Worm (Caenorhabditis elegans): ENCODE results near the gene F15B9.10.

The F15B9.10 gene

DNA sequence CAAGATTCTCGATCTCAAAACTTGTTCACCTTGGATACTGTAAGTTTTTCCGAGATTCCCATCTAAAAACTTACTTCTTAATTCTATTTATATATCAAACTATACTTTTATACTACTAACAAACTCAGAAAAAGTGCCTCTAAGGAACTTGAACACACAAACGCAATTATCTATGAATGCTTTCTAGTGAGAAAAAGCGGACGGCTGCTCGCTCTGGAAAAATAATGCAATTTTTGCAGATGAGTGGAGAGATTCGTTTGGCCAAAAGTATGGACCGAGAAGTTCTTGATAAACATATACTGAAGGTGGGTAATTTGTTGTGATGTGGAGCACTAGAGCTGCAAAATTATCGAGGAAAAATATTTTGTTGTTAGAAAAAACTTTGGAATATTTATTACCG lies 11.3 kb upstream of the F15B9.10 start:
- TF ChIP-seq cog-1 (tag; optimal IDR thresholded peaks at IDR 0.05) (no peak), ztf-29 (GFP tag; IDR thresholded peaks at IDR 0.05) (no peak), tab-1 (GFP tag; IDR thresholded peaks at IDR 0.05) (no peak)

DNA sequence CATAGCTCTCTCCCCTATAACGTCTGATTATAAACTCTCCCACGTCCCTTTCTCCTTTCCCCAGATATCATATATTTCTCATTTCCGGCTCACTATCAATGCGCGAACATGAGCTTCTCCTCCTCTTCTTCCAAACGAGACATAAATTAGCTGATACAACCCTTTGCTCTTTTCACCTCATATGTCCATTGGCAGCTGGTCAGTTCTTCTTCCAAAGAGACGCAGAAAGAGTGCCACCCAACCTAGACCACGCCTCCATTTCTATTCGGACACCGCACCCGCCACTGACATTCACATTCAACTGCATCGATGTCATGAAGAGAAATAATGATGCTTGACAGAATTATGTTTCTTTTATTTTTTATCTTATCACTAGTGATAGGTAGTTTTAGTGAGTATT lies 10.0 kb upstream of the F15B9.10 start, which contains the start of gene fmi-1:
Gene fmi-1, plus strand, starts transcription at position 301 of the 400 bp plus-strand sequence.
- TF ChIP-seq flt-1 (GFP tag; IDR thresholded peaks at IDR 0.05): no peak
- no peak for TF ChIP-seq med-1 (GFP tag; optimal IDR thresholded peaks at IDR 0.05; ENCODE audit: insufficient read depth)
- TF ChIP-seq cog-1 (tag; optimal IDR thresholded peaks at IDR 0.05): no peak
- no peak for TF ChIP-seq ref-1 (GFP tag; conservative IDR thresholded peaks at IDR 0.05)
- no peak for TF ChIP-seq tab-1 (GFP tag; IDR thresholded peaks at IDR 0.05)
- TF ChIP-seq klf-2 (GFP tag; conservative IDR thresholded peaks at IDR 0.05): no peak
- TF ChIP-seq ztf-29 (GFP tag; IDR thresholded peaks at IDR 0.05): no peak; the same call in 1 of the 2 replicates
- TF ChIP-seq ztf-23 (GFP tag; IDR thresholded peaks at IDR 0.05): no peak
- TF ChIP-seq T22C8.4 (GFP tag; IDR thresholded peaks at IDR 0.05): no peak

DNA sequence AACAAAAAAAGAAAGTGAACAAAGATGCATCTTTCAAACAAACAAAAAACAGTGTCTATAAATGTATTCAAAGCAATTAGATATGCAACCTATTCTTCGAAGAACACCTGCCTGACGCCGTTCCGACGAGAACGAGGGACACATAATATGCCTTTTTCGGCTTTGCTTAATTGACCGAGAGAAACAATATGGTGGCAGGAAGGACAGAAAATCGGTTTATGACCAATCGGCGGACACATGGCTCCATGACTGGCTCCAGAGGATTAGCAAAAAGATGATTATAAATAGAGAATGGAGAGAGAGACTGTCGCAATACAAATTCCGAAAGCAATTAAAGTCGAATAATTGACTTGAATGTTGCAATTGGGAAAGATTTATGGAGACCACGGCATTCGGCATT lies 9.5 kb upstream of the F15B9.10 start:
- TF ChIP-seq cog-1 (tag; optimal IDR thresholded peaks at IDR 0.05) (no peak), flt-1 (GFP tag; IDR thresholded peaks at IDR 0.05) (no peak), tab-1 (GFP tag; IDR thresholded peaks at IDR 0.05) (no peak), ztf-23 (GFP tag; IDR thresholded peaks at IDR 0.05) (no peak), ref-1 (GFP tag; conservative IDR thresholded peaks at IDR 0.05) (no peak), klf-2 (GFP tag; conservative IDR thresholded peaks at IDR 0.05) (no peak)

DNA sequence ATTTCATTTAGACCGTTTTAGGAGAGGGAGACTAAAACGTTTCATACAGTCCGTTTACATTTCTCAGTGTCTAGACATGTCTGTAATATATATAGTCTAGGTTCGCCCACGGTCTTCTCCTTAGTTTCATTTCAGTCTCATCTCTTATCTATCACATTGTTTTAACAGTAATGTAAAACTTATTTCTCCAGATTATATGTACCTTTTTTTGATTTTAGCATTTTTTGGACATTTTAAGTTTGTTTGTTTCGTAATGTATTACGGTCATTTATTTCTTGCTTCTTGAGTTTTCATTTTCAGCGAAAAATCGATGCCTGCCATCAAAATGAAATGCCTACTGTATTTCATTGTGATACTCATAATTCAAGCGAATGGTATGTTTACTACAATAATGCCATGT lies 5.1 kb upstream of the F15B9.10 start, which contains the start of gene F15B9.6:
Gene F15B9.6, plus strand, starts transcription at position 301 of the 400 bp plus-strand sequence.
- no peak for TF ChIP-seq med-1 (GFP tag; optimal IDR thresholded peaks at IDR 0.05; ENCODE audit: insufficient read depth)

DNA sequence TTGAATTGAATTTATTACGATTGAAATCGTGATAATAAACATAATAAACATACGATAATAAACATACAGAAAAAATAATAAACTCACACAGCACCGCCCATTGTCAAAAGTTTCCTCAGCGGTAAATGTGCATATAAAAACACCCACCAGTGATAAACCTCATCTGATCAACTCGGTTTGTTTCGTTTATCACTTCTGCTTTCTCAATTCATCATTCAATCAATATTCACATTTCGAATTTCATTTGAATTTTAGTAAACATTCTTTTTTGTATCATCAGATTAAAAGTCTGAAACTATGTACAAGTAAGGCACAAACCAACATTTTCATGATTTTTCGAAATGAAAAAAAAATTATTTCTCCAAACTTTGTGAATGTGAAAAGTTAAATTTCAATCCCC lies 4.4 kb upstream of the F15B9.10 start, which contains the start of gene try-10:
Gene try-10, minus strand, starts transcription at position 101 of the 400 bp plus-strand sequence.
- TF ChIP-seq klf-2 (GFP tag; conservative IDR thresholded peaks at IDR 0.05) (no peak), ref-1 (GFP tag; conservative IDR thresholded peaks at IDR 0.05) (no peak)

DNA sequence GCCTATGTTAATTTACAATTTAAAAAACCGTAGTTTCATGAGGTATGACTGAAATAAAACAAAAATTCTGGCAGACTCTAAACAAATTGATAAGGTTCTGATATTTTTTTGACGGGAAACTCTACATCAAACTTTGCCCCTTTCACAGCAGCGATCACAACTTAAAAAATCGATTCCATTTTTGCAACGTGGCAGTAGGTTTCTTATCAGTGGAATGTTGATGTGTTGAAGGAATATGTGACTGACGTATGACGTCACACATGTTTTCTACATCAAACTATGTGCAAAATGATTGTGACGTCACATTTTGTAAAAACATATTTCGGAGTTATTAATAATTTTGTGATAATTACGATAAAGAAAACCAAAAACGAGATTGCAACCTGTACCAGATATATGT lies 3.2 kb upstream of the F15B9.10 start:
- TF ChIP-seq med-1 (GFP tag; optimal IDR thresholded peaks at IDR 0.05; ENCODE audit: insufficient read depth): no peak
- TF ChIP-seq flt-1 (GFP tag; IDR thresholded peaks at IDR 0.05): no peak
- no peak for TF ChIP-seq cog-1 (tag; optimal IDR thresholded peaks at IDR 0.05)
- TF ChIP-seq T22C8.4 (GFP tag; IDR thresholded peaks at IDR 0.05): no peak
- no peak for TF ChIP-seq klf-2 (GFP tag; conservative IDR thresholded peaks at IDR 0.05)
- TF ChIP-seq tab-1 (GFP tag; IDR thresholded peaks at IDR 0.05): no peak
- TF ChIP-seq ztf-29 (GFP tag; IDR thresholded peaks at IDR 0.05): no peak
- no peak for TF ChIP-seq ztf-23 (GFP tag; IDR thresholded peaks at IDR 0.05)
- TF ChIP-seq ref-1 (GFP tag; conservative IDR thresholded peaks at IDR 0.05): no peak

DNA sequence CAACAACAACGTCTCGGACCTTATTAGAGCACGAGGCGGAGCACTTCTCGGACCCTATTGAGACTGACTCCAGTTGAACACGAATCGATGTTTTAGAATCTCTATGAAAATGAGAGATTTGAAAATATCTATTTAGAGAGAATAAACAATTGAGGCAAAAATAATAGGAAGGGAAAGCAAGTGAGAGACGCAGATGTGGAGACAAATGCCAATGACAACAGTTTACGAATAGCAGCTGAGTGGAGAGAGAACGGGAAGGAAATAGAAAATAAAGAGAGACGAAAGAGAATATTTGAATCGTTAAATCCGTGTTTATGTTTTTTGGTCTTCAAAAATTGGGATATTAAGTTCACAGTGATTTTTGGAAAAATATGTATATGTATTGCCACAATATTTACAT lies 1.1 kb upstream of the F15B9.10 start:
- TF ChIP-seq cog-1 (tag; optimal IDR thresholded peaks at IDR 0.05): peak; percentile 16
- TF ChIP-seq med-1 (GFP tag; optimal IDR thresholded peaks at IDR 0.05; ENCODE audit: insufficient read depth): no peak

DNA sequence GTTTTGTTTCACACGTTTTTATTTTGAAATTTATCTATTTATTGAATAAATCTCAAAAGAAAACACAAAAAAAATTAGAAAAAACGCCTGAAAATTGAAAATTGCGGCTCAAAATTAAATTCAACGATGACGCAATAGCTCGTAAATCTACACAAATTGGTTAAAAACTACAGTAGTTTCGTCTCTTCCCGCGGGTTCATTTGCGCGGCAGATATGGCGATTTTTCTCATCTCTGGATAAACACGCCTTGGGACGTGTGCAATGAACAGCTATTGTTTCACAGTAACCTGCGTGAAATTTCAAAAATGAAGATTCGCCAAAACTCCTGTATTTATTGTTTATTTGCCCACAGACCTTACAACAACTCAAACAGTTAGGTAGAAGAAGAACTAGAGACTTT lies 546 bp upstream of the F15B9.10 start:
- no peak for TF ChIP-seq cog-1 (tag; optimal IDR thresholded peaks at IDR 0.05)

DNA sequence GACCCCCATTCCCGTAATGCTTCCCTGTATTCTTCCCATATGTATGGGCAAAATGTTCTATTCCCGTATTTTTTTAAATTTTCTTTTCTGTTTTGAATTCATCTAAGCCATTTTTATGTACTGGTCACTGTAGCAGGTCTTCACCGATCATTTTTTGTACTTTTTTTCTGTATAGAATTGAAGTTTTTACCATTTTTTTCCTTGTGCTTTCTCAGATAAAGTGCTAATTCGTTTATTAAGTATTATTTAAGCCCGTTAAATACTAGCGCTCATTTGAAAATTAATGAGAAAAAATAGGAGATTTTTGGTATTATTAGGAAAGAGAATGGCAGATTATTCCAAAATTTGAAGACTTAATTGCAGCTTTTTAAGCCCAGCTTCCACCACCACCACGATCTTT lies 2.0 kb downstream of the F15B9.10 start:
- TF ChIP-seq cog-1 (tag; optimal IDR thresholded peaks at IDR 0.05) (no peak), med-1 (GFP tag; optimal IDR thresholded peaks at IDR 0.05; ENCODE audit: insufficient read depth) (no peak), ztf-29 (GFP tag; IDR thresholded peaks at IDR 0.05) (no peak)

DNA sequence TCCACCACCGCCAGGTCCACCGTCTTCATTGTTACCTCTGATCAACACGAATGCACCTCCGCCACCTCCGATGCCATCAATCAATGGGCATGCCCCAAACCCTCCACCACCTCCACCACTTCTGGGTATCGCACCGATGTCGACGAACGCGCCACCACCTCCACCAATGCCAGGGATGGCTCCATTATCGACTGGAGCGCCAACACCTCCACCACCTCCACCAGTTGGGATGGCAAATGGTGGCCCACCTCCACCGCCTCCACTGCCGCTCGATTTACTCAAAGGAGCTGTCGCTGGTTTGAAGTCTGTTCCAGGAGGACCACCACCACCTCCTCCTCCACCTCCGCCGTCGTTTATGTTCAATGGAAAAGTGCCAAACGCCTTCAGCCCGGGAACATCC lies 4.4 kb downstream of the F15B9.10 start:
- TF ChIP-seq tab-1 (GFP tag; IDR thresholded peaks at IDR 0.05) (0 out of 2 replicates have a peak, but pooled peaks have one; percentile 25), cog-1 (tag; optimal IDR thresholded peaks at IDR 0.05) (no peak)

DNA sequence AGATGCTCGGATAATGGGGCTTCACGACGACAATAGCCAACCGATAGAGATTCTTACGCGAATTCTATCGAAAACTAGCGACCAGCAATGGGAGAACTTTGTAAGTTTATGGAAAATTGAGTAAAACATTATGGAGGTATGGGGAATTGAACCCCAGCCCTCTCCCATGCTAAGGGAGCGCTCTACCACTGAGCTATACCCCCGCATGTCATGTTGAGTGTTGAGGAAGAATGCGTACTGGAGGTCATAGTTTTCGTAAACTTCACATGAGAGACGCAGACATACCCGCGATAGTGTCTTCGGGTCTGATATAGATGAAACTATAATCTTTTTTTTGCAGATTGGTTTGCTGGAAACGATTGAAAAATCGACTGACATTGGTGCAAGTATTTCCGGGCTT lies 5.3 kb downstream of the F15B9.10 start:
- TF ChIP-seq ref-1 (GFP tag; conservative IDR thresholded peaks at IDR 0.05) (peak; percentile 79; the same call in 1 of the 2 replicates), flt-1 (GFP tag; IDR thresholded peaks at IDR 0.05) (peak; percentile 94), med-1 (GFP tag; optimal IDR thresholded peaks at IDR 0.05; ENCODE audit: insufficient read depth) (peak; percentile 30), klf-2 (GFP tag; conservative IDR thresholded peaks at IDR 0.05) (peak; percentile 87), ztf-29 (GFP tag; IDR thresholded peaks at IDR 0.05) (peak; percentile 79), T22C8.4 (GFP tag; IDR thresholded peaks at IDR 0.05) (peak; percentile 80), ztf-23 (GFP tag; IDR thresholded peaks at IDR 0.05) (peak; percentile 94), tab-1 (GFP tag; IDR thresholded peaks at IDR 0.05) (peak; percentile 93), cog-1 (tag; optimal IDR thresholded peaks at IDR 0.05) (peak; percentile 52)

DNA sequence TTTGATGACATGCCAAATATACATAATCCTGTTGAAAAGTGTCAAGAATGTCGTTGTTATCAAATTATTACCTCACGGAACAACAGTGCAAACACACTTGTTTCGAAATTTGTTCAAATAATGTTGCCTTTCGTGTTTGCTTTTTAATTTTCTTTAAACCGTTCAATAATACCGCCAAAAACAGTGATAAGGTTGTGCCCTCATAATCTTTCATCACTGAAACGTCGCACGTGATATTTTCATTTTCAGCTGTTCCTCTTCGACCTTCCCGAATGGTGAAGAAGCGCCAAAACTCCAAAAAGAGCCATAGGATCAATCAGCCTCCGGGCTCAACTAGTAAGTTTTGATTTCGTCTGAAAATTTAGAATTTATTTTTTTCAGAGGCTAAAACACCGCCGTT lies 6.7 kb downstream of the F15B9.10 start, which contains the start of gene inft-2:
Gene inft-2, plus strand, starts transcription at position 248 of the 400 bp plus-strand sequence.
- TF ChIP-seq ref-1 (GFP tag; conservative IDR thresholded peaks at IDR 0.05): no peak
- TF ChIP-seq flt-1 (GFP tag; IDR thresholded peaks at IDR 0.05): no peak
